Worm (Caenorhabditis elegans) whole organism, L4/young adult: ENCODE data around the gene rep-1.
A peak's percentile ranks its signal among the peaks of the same experiment; 100 is the strongest.

Source experiments
- W03F9.2 ChIP-seq: fragments of 150-350 bp; optimal IDR thresholded peaks from 2 replicates; lab custom pipeline; 2014; ENCODE audit warnings: missing biosample characterization, missing genetic modification characterization
- dao-5 ChIP-seq: sonication (generic microtip); optimal IDR thresholded peaks from 2 replicates; lab custom pipeline; 2016; ENCODE audit warnings: missing genotype, missing genetic modification characterization, moderate library complexity, missing compliant biosample characterization
- him-1 ChIP-seq: sonication (generic microtip); optimal IDR thresholded peaks from 2 replicates; lab custom pipeline; 2016; ENCODE audit warnings: missing genotype, missing genetic modification reagents, missing genetic modification characterization, missing compliant biosample characterization

rep-1 gene

ce11 chrIII:1579001-1579400 is 8.9 kb downstream of the rep-1 start:
- no peak for TF ChIP-seq W03F9.2
- no peak for TF ChIP-seq dao-5 (tag; lab: Kevin White, UChicago)
- TF ChIP-seq him-1 (tag; lab: Kevin White, UChicago): no peak

ce11 chrIII:1580142-1580541 is 10.0 kb downstream of the rep-1 start:
- TF ChIP-seq dao-5 (tag; lab: Kevin White, UChicago) (no peak), him-1 (tag; lab: Kevin White, UChicago) (no peak), W03F9.2 (no peak)

DNA sequence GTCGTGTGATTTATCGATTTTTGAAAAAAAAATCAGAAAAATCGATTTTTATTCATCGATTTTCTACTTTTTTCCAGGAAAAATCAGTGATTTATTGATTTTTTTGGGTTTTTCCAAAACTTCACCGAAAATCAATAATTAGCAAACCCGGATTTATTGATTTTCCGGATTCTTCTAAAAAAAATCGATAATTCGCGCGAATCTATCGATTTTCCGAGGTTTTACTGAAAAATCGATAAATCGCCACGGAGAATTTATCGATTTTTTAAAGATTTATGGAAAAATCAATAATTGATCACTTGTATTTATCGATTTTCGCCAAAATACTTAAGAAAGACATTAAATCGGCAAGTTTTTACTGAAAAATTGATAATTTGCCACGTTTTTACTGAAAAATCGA is 13.4 kb downstream of the rep-1 start:
- TF ChIP-seq dao-5 (tag; lab: Kevin White, UChicago) (no peak), W03F9.2 (no peak), him-1 (tag; lab: Kevin White, UChicago) (no peak)

- no peak for TF ChIP-seq him-1 (tag; lab: Kevin White, UChicago)
- no peak for TF ChIP-seq dao-5 (tag; lab: Kevin White, UChicago)
- TF ChIP-seq W03F9.2: no peak
These were observed 14.2 kb downstream of the rep-1 start for ce11 chrIII:1584216-1584715.

ce11 chrIII:1591681-1592080 is 21.6 kb downstream of the rep-1 start:
- TF ChIP-seq W03F9.2 (no peak), dao-5 (tag; lab: Kevin White, UChicago) (no peak), him-1 (tag; lab: Kevin White, UChicago) (no peak)

DNA sequence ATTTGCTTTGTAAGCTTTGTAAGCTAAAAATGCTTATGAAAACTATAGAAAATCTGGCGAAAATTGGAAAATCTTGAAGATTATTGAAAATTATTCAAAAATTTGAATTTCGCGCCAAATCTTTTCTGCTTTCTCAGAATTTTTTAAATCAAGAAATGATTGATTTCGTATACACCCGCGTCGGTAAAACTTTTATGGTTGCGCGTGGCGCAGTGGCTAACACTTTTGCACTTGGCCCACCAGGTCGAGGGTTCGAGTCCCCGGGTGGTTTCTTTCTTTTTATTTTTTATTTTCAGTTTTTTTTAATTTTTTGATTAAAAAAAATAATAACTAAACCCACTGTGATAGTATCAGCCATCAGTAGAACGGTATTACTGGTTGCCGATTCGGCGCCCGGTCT is 28.8 kb downstream of the rep-1 start:
- no peak for TF ChIP-seq him-1 (tag; lab: Kevin White, UChicago)
- TF ChIP-seq dao-5 (tag; lab: Kevin White, UChicago): no peak
- TF ChIP-seq W03F9.2: no peak

ce11 chrIII:1600670-1601194 is 30.6 kb downstream of the rep-1 start, which contains the start of gene sms-3:
Gene sms-3 (minus strand): TSS chrIII:1601144.
- no peak for TF ChIP-seq W03F9.2
- TF ChIP-seq dao-5 (tag; lab: Kevin White, UChicago): no peak
- no peak for TF ChIP-seq him-1 (tag; lab: Kevin White, UChicago)

- peak; percentile 24 for TF ChIP-seq dao-5 (tag; lab: Kevin White, UChicago)
- no peak for TF ChIP-seq him-1 (tag; lab: Kevin White, UChicago)
These were observed 31.5 kb downstream of the rep-1 start for ce11 chrIII:1601464-1602169.

DNA sequence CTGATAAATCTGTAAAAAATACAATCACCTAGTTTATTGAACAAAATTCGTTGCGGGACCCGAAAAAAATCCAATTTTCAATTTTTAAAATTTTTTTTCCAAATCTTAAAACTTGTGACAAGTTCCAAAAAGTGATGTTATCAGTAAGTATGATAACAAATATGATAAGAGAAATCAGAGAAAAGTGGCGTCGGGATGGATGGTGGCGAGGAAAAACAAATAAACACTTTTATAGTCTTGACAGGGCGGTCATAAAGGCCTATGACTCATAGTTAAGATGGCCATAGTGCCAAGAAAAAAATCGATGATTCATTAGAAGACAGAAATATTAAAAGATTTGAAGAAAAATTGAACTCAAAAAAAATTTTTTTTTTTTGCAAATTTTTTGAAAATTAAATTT is 32.6 kb downstream of the rep-1 start:
- TF ChIP-seq dao-5 (tag; lab: Kevin White, UChicago): no peak
- TF ChIP-seq him-1 (tag; lab: Kevin White, UChicago): no peak
- TF ChIP-seq W03F9.2: no peak

ce11 chrIII:1603776-1604175 is 33.7 kb downstream of the rep-1 start:
- no peak for TF ChIP-seq W03F9.2
- no peak for TF ChIP-seq him-1 (tag; lab: Kevin White, UChicago)
- TF ChIP-seq dao-5 (tag; lab: Kevin White, UChicago): no peak

- peak; percentile 12 for TF ChIP-seq W03F9.2
- TF ChIP-seq dao-5 (tag; lab: Kevin White, UChicago): peak; percentile 31
- TF ChIP-seq him-1 (tag; lab: Kevin White, UChicago): peak; percentile 40
These were observed 34.4 kb downstream of the rep-1 start, which contains the start of gene Y22D7AL.6 for ce11 chrIII:1604514-1604976. Gene Y22D7AL.6 (plus strand): TSS chrIII:1604926.

ce11 chrIII:1607659-1608058 is 37.6 kb downstream of the rep-1 start:
- TF ChIP-seq dao-5 (tag; lab: Kevin White, UChicago): no peak
- TF ChIP-seq W03F9.2: no peak
- no peak for TF ChIP-seq him-1 (tag; lab: Kevin White, UChicago)

ce11 chrIII:1610938-1611337 is 40.8 kb downstream of the rep-1 start:
- TF ChIP-seq dao-5 (tag; lab: Kevin White, UChicago): no peak
- TF ChIP-seq him-1 (tag; lab: Kevin White, UChicago): no peak
- no peak for TF ChIP-seq W03F9.2

DNA sequence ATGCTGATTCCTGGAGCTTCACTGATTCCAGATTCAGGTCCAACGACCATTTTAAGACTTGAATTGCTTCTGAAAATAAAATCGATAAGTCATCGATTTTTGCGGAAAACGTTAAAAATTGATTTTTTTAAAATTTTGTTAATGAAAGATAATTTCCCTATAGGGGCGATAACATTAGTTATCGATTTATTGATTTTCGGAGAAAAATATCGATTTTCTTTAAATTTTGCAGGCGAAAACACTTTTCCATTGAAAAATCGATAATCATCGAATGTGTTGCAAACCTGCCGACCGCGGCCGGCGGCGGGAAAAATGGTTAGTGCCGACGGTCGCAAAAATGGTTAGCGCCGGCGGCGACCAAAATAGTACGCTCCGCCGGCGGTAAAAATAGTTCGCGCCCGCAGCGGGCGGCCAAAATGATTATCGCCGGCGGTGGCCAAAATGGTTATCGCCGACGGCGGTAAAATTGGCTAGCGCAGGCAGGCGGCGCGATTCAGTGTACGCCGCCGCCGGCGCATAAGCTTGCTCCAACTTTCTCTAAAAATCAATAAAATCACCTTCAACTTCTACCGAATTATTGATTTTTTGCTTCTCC is 43.0 kb downstream of the rep-1 start:
- TF ChIP-seq dao-5 (tag; lab: Kevin White, UChicago): no peak
- TF ChIP-seq W03F9.2: no peak
- no peak for TF ChIP-seq him-1 (tag; lab: Kevin White, UChicago)
